Worm (Caenorhabditis elegans) whole organism, L4 larva: ENCODE results near the gene rbmx-2.

Experiments used
- T20F7.1 ChIP-seq: fragments of 200-800 bp; sonication (Bioruptor generic); optimal IDR thresholded peaks from 2 replicates; lab custom pipeline; 2018; ENCODE audit warnings: mild to moderate bottlenecking, missing genetic modification characterization, missing compliant biosample characterization
- ceh-82 ChIP-seq: sonication (generic microtip); optimal IDR thresholded peaks from 2 replicates; lab custom pipeline; 2017; ENCODE audit warnings: missing biosample characterization, missing genetic modification characterization
- gei-8 ChIP-seq: fragments of 200-800 bp; sonication (Bioruptor generic); optimal IDR thresholded peaks from 2 replicates; lab custom pipeline; 2018; ENCODE audit warnings: mild to moderate bottlenecking, missing genetic modification characterization, missing compliant biosample characterization
- mdl-1 ChIP-seq, 2 experiments: fragments of 150-350 bp in 1 of 2; sonication (generic microtip) in 1 of 2; optimal IDR thresholded peaks; 2 replicates each; lab custom pipeline; 2014 to 2017; ENCODE audit warnings: missing biosample characterization in 2 of 2, missing genetic modification characterization in 2 of 2

DNA sequence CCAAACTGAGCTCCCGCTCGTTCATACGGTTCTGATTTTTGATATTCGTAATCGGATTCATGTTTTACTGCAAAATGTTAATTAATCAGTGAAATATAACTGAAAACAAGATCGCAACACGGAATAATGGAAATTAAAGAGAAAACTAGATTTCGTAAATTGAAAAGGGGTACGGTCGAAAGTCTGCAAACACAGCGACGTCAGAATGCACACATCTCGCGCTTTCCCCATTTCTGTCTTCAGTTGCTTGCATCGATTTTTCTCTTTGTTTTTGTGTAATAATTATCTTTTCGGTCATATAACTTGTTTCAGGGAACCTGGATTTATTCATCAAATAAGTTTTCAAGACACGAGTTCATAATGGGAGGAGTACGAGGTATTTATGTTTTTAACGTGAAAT, at the start of gene rbmx-2, which contains the start of gene C30B5.2:
- TF ChIP-seq ceh-82 (tag; lab: Kevin White, UChicago) (no peak), gei-8 (GFP tag; lab: Kevin White, UChicago) (no peak), mdl-1 (tag; optimal IDR thresholded peaks at IDR 0.05; lab: Kevin White, UChicago) (no peak), T20F7.1 (no peak)
